Worm (Caenorhabditis elegans) whole organism, young adult: Measurements from ENCODE around the gene T21B10.4.
A peak's percentile ranks its signal among the peaks of the same experiment; 100 is the strongest.

ENCODE experiments used
- B0336.3 ChIP-seq: fragments of 200-800 bp; sonication (Bioruptor generic); IDR thresholded peaks from 2 replicates; pipeline ENCODE4 v1.3.6; 2022; ENCODE audit warnings: missing genetic modification characterization, missing compliant biosample characterization
- F10E7.11 ChIP-seq: sonication (generic microtip); optimal IDR thresholded peaks from 2 replicates; lab custom pipeline; 2017; ENCODE audit warnings: mild to moderate bottlenecking, missing genetic modification characterization, moderate library complexity, missing compliant biosample characterization
- F22D6.2 ChIP-seq: sonication (generic microtip); optimal IDR thresholded peaks from 2 replicates; lab custom pipeline; 2016; ENCODE audit warnings: mild to moderate bottlenecking, missing genetic modification characterization, missing compliant biosample characterization
- F33H1.4 ChIP-seq: fragments of 200-800 bp; sonication (Bioruptor generic); IDR thresholded peaks from 2 replicates; pipeline ENCODE4 v1.3.6; 2022; ENCODE audit warnings: missing genetic modification reagents, missing genetic modification characterization, missing compliant biosample characterization
- F37B4.10 ChIP-seq: fragments of 200-800 bp; sonication (Bioruptor generic); IDR thresholded peaks from 2 replicates; pipeline ENCODE4 v1.3.6; 2022; ENCODE audit warnings: missing genetic modification characterization, missing compliant biosample characterization
- F55B11.4 ChIP-seq: sonication (generic microtip); optimal IDR thresholded peaks from 2 replicates; lab custom pipeline; 2016; ENCODE audit warnings: missing compliant biosample characterization, missing genetic modification characterization, borderline replicate concordance; ENCODE audit not compliant: insufficient read depth
- F57A8.1 ChIP-seq: fragments of 200-800 bp; sonication (Bioruptor generic); optimal IDR thresholded peaks from 2 replicates; lab custom pipeline; 2018; ENCODE audit warnings: mild to moderate bottlenecking, missing genetic modification characterization, moderate library complexity, missing compliant biosample characterization
- T07F8.4 ChIP-seq: sonication (generic microtip); optimal IDR thresholded peaks from 2 replicates; lab custom pipeline; 2016; ENCODE audit warnings: mild to moderate bottlenecking, missing genetic modification characterization, moderate library complexity, missing compliant biosample characterization
- Y67H2A.10 ChIP-seq: fragments of 200-800 bp; sonication (Bioruptor generic); conservative IDR thresholded peaks from 2 replicates; pipeline ENCODE4 v1.3.6; 2022; ENCODE audit warnings: missing genetic modification reagents, missing genetic modification characterization, missing compliant biosample characterization
- Y79H2A.3 ChIP-seq: fragments of 200-800 bp; sonication (Bioruptor generic); conservative IDR thresholded peaks from 2 replicates; pipeline ENCODE4 v1.3.6; 2022; ENCODE audit warnings: missing genetic modification reagents, missing genetic modification characterization, missing compliant biosample characterization
- akir-1 ChIP-seq: fragments of 200-800 bp; sonication (Bioruptor generic); optimal IDR thresholded peaks from 2 replicates; lab custom pipeline; 2018; ENCODE audit warnings: mild to moderate bottlenecking, missing genetic modification characterization, moderate library complexity, missing compliant biosample characterization
- attf-3 ChIP-seq: fragments of 200-800 bp; sonication (Bioruptor generic); conservative IDR thresholded peaks from 2 replicates; pipeline ENCODE4 v1.3.6; 2022; ENCODE audit warnings: missing genetic modification reagents, missing genetic modification characterization, missing compliant biosample characterization
- cebp-1 ChIP-seq, 2 experiments: fragments of 200-800 bp in 1 of 2; sonication (Bioruptor generic) in 1 of 2; sonication (generic microtip) in 1 of 2; IDR thresholded peaks in 1 of 2; optimal IDR thresholded peaks in 1 of 2; 2 replicates each; pipeline versions ENCODE4 v1.3.6 to Lab custom; 2017 to 2022; ENCODE audit warnings: missing compliant biosample characterization in 2 of 2, missing genetic modification characterization in 2 of 2, mild to moderate bottlenecking in 1 of 2, missing genetic modification reagents in 1 of 2, moderate library complexity in 1 of 2
- ceh-100 ChIP-seq: fragments of 200-800 bp; sonication (Bioruptor generic); IDR thresholded peaks from 2 replicates; pipeline ENCODE4 v1.3.6; 2022; ENCODE audit warnings: missing genetic modification reagents, missing genetic modification characterization, missing compliant biosample characterization
- ceh-27 ChIP-seq: fragments of 200-800 bp; sonication (Bioruptor generic); optimal IDR thresholded peaks from 2 replicates; lab custom pipeline; 2018; ENCODE audit warnings: mild to moderate bottlenecking, missing genetic modification characterization, moderate library complexity, missing compliant biosample characterization
- ceh-58 ChIP-seq: fragments of 200-800 bp; sonication (Bioruptor generic); IDR thresholded peaks from 2 replicates; pipeline ENCODE4 v1.3.6; 2022; ENCODE audit warnings: missing genetic modification characterization, missing compliant biosample characterization
- chd-7 ChIP-seq: sonication (generic microtip); optimal IDR thresholded peaks from 2 replicates; lab custom pipeline; 2016; ENCODE audit warnings: mild to moderate bottlenecking, missing genetic modification characterization, moderate library complexity, missing compliant biosample characterization
- dox-1 ChIP-seq: fragments of 200-800 bp; sonication (Bioruptor generic); IDR thresholded peaks from 2 replicates; pipeline ENCODE4 v1.3.6; 2022; ENCODE audit warnings: missing genetic modification reagents, missing genetic modification characterization, missing compliant biosample characterization
- efl-1 ChIP-seq: fragments of 150-350 bp; optimal IDR thresholded peaks from 2 replicates; lab custom pipeline; 2014; ENCODE audit warnings: missing biosample characterization, missing genetic modification reagents, missing genetic modification characterization
- egl-44 ChIP-seq: fragments of 200-800 bp; sonication (Bioruptor generic); IDR thresholded peaks from 2 replicates; pipeline ENCODE4 v1.3.6; 2022; ENCODE audit warnings: missing genetic modification reagents, missing genetic modification characterization, missing compliant biosample characterization
- egrh-3 ChIP-seq: fragments of 200-800 bp; sonication (Bioruptor generic); IDR thresholded peaks from 2 replicates; pipeline ENCODE4 v1.3.6; 2022; ENCODE audit warnings: missing genetic modification reagents, missing genetic modification characterization, missing compliant biosample characterization
- ets-4 ChIP-seq: fragments of 200-800 bp; sonication (Bioruptor generic); optimal IDR thresholded peaks from 2 replicates; lab custom pipeline; 2018; ENCODE audit warnings: mild to moderate bottlenecking, missing genetic modification characterization, missing compliant biosample characterization
- him-1 ChIP-seq: sonication (generic microtip); optimal IDR thresholded peaks from 2 replicates; lab custom pipeline; 2016; ENCODE audit warnings: missing genotype, missing genetic modification reagents, missing genetic modification characterization, missing compliant biosample characterization
- hmg-1.2 ChIP-seq: fragments of 200-800 bp; sonication (Bioruptor generic); IDR thresholded peaks from 2 replicates; pipeline ENCODE4 v1.3.6; 2022; ENCODE audit warnings: missing genetic modification reagents, missing genetic modification characterization, missing compliant biosample characterization
- hsf-1 ChIP-seq: fragments of 200-800 bp; sonication (Bioruptor generic); IDR thresholded peaks from 2 replicates; pipeline ENCODE4 v1.3.6; 2022; ENCODE audit warnings: missing genetic modification reagents, missing genetic modification characterization, missing compliant biosample characterization
- let-526 ChIP-seq: fragments of 200-800 bp; sonication (Bioruptor generic); IDR thresholded peaks from 2 replicates; pipeline ENCODE4 v1.3.6; 2022; ENCODE audit warnings: missing genetic modification reagents, missing genetic modification characterization, missing compliant biosample characterization
- let-607 ChIP-seq, 2 experiments: fragments of 200-800 bp in 1 of 2; sonication (Bioruptor generic) in 1 of 2; sonication (generic microtip) in 1 of 2; optimal IDR thresholded peaks; 2 replicates each; lab custom pipeline; 2016 to 2018; ENCODE audit warnings: mild to moderate bottlenecking in 2 of 2, missing compliant biosample characterization in 2 of 2, missing genetic modification characterization in 2 of 2, moderate library complexity in 2 of 2, missing genotype in 1 of 2
- lir-1 ChIP-seq: fragments of 200-800 bp; sonication (Bioruptor generic); conservative IDR thresholded peaks from 2 replicates; pipeline ENCODE4 v1.3.6; 2022; ENCODE audit warnings: missing genetic modification reagents, missing genetic modification characterization, missing compliant biosample characterization
- lsy-27 ChIP-seq: sonication (generic microtip); optimal IDR thresholded peaks from 2 replicates; lab custom pipeline; 2017; ENCODE audit warnings: missing genetic modification characterization, mild to moderate bottlenecking, missing compliant biosample characterization, antibody characterized with exemption, missing genotype, borderline replicate concordance; ENCODE audit not compliant: insufficient read depth
- mcd-1 ChIP-seq: fragments of 200-800 bp; sonication (Bioruptor generic); IDR thresholded peaks from 2 replicates; pipeline ENCODE4 v1.3.6; 2022; ENCODE audit warnings: missing genetic modification reagents, missing genetic modification characterization, missing compliant biosample characterization
- mxl-1 ChIP-seq: sonication (generic microtip); optimal IDR thresholded peaks from 2 replicates; lab custom pipeline; 2016; ENCODE audit warnings: missing genetic modification characterization, missing compliant biosample characterization
- nfya-1 ChIP-seq: sonication (generic microtip); optimal IDR thresholded peaks from 2 replicates; lab custom pipeline; 2017; ENCODE audit warnings: antibody characterized with exemption, missing compliant biosample characterization, missing genetic modification characterization, borderline replicate concordance; ENCODE audit not compliant: insufficient read depth
- nhr-80 ChIP-seq: sonication (generic microtip); optimal IDR thresholded peaks from 2 replicates; lab custom pipeline; 2016; ENCODE audit warnings: missing genetic modification characterization, missing compliant biosample characterization
- rec-8 ChIP-seq, 2 experiments: sonication (generic microtip); optimal IDR thresholded peaks; 2 replicates each; lab custom pipeline; 2016; ENCODE audit warnings: mild to moderate bottlenecking in 2 of 2, missing genetic modification characterization in 2 of 2, missing genetic modification reagents in 2 of 2, missing genotype in 2 of 2, missing biosample characterization in 1 of 2, missing compliant biosample characterization in 1 of 2, moderate library complexity in 1 of 2
- sea-2 ChIP-seq: fragments of 200-800 bp; sonication (Bioruptor generic); IDR thresholded peaks from 2 replicates; pipeline ENCODE4 v1.3.6; 2022; ENCODE audit warnings: missing genetic modification characterization, missing compliant biosample characterization
- snpc-3.4 ChIP-seq: sonication (generic microtip); optimal IDR thresholded peaks from 2 replicates; lab custom pipeline; 2017; ENCODE audit warnings: missing genetic modification characterization, mild to moderate bottlenecking, missing compliant biosample characterization, antibody characterized with exemption, moderate library complexity, missing genotype, missing genetic modification reagents
- snpc-4 ChIP-seq, 5 experiments: fragments of 150-350 bp in 1 of 5; sonication (generic microtip) in 4 of 5; optimal IDR thresholded peaks; 2 replicates each; lab custom pipeline; 2014 to 2018; ENCODE audit warnings: missing genetic modification characterization in 5 of 5, missing biosample characterization in 3 of 5, antibody characterized with exemption in 2 of 5, mild to moderate bottlenecking in 2 of 5, missing compliant biosample characterization in 2 of 5, missing genotype in 2 of 5, moderate library complexity in 2 of 5, missing genetic modification reagents in 1 of 5
- tbp1 ChIP-seq: fragments of 200-800 bp; sonication (Bioruptor generic); optimal IDR thresholded peaks from 2 replicates; lab custom pipeline; 2018; ENCODE audit warnings: mild to moderate bottlenecking, missing genetic modification characterization, missing compliant biosample characterization
- zfh-2 ChIP-seq: fragments of 200-800 bp; sonication (Bioruptor generic); conservative IDR thresholded peaks from 2 replicates; pipeline ENCODE4 v1.3.6; 2022; ENCODE audit warnings: missing genetic modification reagents, missing genetic modification characterization, missing compliant biosample characterization
- ztf-18 ChIP-seq: sonication (generic microtip); optimal IDR thresholded peaks from 2 replicates; lab custom pipeline; 2016; ENCODE audit warnings: missing genotype, mild to moderate bottlenecking, missing genetic modification characterization, missing compliant biosample characterization
- ztf-25 ChIP-seq: fragments of 200-800 bp; sonication (Bioruptor generic); IDR thresholded peaks from 2 replicates; pipeline ENCODE4 v1.3.6; 2022; ENCODE audit warnings: missing genetic modification reagents, missing genetic modification characterization, missing compliant biosample characterization
- ztf-26 ChIP-seq: sonication (generic microtip); optimal IDR thresholded peaks from 2 replicates; lab custom pipeline; 2017; ENCODE audit warnings: missing genetic modification characterization, missing compliant biosample characterization
- ztf-3 ChIP-seq: fragments of 200-800 bp; sonication (Bioruptor generic); optimal IDR thresholded peaks from 2 replicates; lab custom pipeline; 2018; ENCODE audit warnings: mild to moderate bottlenecking, missing genetic modification characterization, missing compliant biosample characterization

T21B10.4 gene

DNA sequence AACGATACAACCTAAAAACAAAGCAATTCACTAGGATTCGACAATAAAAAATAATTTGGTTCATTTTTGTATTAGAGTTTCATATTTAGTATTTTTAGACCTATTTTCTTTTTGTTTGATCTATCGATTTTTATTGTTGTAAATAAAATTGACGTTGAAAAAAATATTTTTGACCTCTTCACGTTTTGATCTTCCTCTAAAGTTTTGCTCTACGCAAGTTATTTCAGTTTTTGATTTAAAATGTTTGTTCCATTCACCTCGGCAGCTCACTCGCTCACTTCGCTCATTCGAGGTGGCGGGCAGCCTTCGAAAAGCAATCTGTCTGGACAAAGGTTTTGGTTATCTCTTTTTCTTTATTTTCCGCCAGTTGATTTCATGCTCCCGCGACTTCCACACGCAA, 9.9 kb upstream of the T21B10.4 start, which contains the start of gene enol-1 (continued):
- TF ChIP-seq mcd-1 (GFP tag; lab: Robert Waterston, UW) (peak; percentile 18; the same call in 1 of the 2 replicates), akir-1 (no peak), lir-1 (no peak), ets-4 (GFP tag; lab: Kevin White, UChicago) (no peak), egl-44 (GFP tag; lab: Robert Waterston, UW) (no peak), ztf-25 (no peak), sea-2 (GFP tag; lab: Robert Waterston, UW) (no peak)

DNA sequence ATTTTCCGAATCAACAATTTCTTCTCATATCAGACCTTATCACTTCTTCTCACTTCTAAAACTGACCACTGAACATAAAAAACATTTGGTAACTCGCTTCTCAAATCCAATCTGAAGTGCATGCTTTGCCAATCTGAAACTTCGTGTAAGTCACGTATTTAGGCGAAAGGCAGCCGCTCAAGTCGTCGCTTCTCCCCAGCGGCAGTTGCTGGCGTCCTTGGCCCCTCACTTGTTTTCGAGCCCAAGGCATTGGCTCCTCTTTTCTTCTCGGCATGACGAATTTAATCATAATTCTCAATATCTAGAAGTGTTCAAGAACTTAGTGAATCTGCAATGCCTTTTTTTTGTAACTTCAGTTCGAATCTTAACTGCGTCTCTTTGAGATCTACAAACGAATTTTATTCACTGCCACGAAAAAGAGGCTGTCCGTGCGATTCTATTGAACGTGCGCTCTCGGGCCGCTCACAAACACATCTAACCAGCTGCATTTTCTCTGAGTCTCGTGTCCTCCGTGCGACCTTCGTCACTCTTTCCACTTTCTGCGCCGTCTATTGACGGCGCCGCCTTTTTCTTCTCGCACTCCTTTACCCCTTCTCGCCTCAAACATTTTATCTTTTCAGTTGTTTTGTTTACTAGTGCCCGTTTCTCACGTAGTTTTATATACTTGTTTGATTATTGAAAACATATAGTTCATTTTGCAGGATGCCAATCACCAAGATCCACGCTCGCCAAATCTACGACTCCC, 9.1 kb upstream of the T21B10.4 start:
- TF ChIP-seq B0336.3 (GFP tag; lab: Robert Waterston, UW) (no peak), ceh-58 (GFP tag; lab: Robert Waterston, UW) (no peak), T07F8.4 (tag; lab: Kevin White, UChicago) (no peak), mcd-1 (GFP tag; lab: Robert Waterston, UW) (0 out of 2 replicates have a peak, but pooled peaks have one; percentile 18), chd-7 (tag; lab: Kevin White, UChicago) (no peak), ztf-3 (GFP tag; lab: Kevin White, UChicago) (no peak), cebp-1 (GFP tag; IDR thresholded peaks at IDR 0.05; lab: Robert Waterston, UW) (no peak), cebp-1 (tag; optimal IDR thresholded peaks at IDR 0.05; lab: Kevin White, UChicago) (peak; percentile 41), lsy-27 (tag; lab: Kevin White, UChicago) (no peak), him-1 (tag; lab: Kevin White, UChicago) (no peak), F22D6.2 (tag; lab: Kevin White, UChicago) (no peak), ceh-27 (GFP tag; lab: Kevin White, UChicago) (no peak), tbp1 (GFP tag; lab: Kevin White, UChicago) (no peak), egrh-3 (GFP tag; lab: Robert Waterston, UW) (peak; percentile 4; the same call in 1 of the 2 replicates), efl-1 (GFP tag; lab: Kevin White, UChicago) (no peak), snpc-3.4 (tag; lab: Kevin White, UChicago) (no peak), akir-1 (no peak), let-607 (tag; optimal IDR thresholded peaks at IDR 0.05; lab: Kevin White, UChicago) (peak in 1 of 2 experiments; percentile 19), Y67H2A.10 (no peak), mxl-1 (tag; lab: Kevin White, UChicago) (no peak), F10E7.11 (tag; lab: Kevin White, UChicago) (no peak), nhr-80 (peak; percentile 61), F33H1.4 (GFP tag; lab: Robert Waterston, UW) (no peak), snpc-4 (GFP tag; optimal IDR thresholded peaks at IDR 0.05; lab: Kevin White, UChicago) (no peak), snpc-4 (tag; optimal IDR thresholded peaks at IDR 0.05; lab: Kevin White, UChicago) (peak in 1 of 4 experiments; percentile 10), let-526 (no peak), Y79H2A.3 (GFP tag; lab: Robert Waterston, UW) (no peak), F55B11.4 (tag; lab: Kevin White, UChicago) (no peak), F57A8.1 (GFP tag; lab: Kevin White, UChicago) (no peak), ztf-26 (tag; lab: Kevin White, UChicago) (no peak), attf-3 (GFP tag; lab: Robert Waterston, UW) (no peak), nfya-1 (tag; lab: Kevin White, UChicago) (no peak), ztf-18 (tag; lab: Kevin White, UChicago) (peak; percentile 19), hsf-1 (GFP tag; lab: Robert Waterston, UW) (no peak), lir-1 (no peak), F37B4.10 (GFP tag; lab: Robert Waterston, UW) (no peak), hmg-1.2 (GFP tag; lab: Robert Waterston, UW) (peak; percentile 44; the same call in 1 of the 2 replicates), rec-8 (tag; optimal IDR thresholded peaks at IDR 0.05; lab: Kevin White, UChicago) (no peak), zfh-2 (peak; percentile 51; the same call in 1 of the 2 replicates), ceh-100 (GFP tag; lab: Robert Waterston, UW) (no peak), dox-1 (GFP tag; lab: Robert Waterston, UW) (no peak)
